Worm (Caenorhabditis elegans) whole organism, L3 larva: ENCODE measurements around the gene C34D10.5.

ENCODE experiments used
- elt-1 ChIP-seq: fragments of 150-350 bp; optimal IDR thresholded peaks from 2 replicates; lab custom pipeline; 2014; ENCODE audit warnings: missing biosample characterization, missing genetic modification characterization
- mdl-1 ChIP-seq: fragments of 150-350 bp; optimal IDR thresholded peaks from 2 replicates; lab custom pipeline; 2014; ENCODE audit warnings: missing biosample characterization, missing genetic modification characterization
- nfya-1 ChIP-seq: sonication (generic microtip); optimal IDR thresholded peaks from 2 replicates; lab custom pipeline; 2017; ENCODE audit warnings: missing genetic modification characterization, mild to moderate bottlenecking, missing compliant biosample characterization, antibody characterized with exemption, moderate library complexity; ENCODE audit not compliant: insufficient read depth
- nhr-43 ChIP-seq: sonication (generic microtip); optimal IDR thresholded peaks from 2 replicates; lab custom pipeline; 2016; ENCODE audit warnings: mild to moderate bottlenecking, missing genetic modification characterization, missing compliant biosample characterization; ENCODE audit not compliant: poor library complexity, severe bottlenecking
- nhr-67 ChIP-seq: fragments of 150-350 bp; optimal IDR thresholded peaks from 2 replicates; lab custom pipeline; 2014; ENCODE audit warnings: missing biosample characterization, missing genetic modification characterization
- pha-4 ChIP-seq: fragments of 150-350 bp; optimal IDR thresholded peaks from 2 replicates; lab custom pipeline; 2014; ENCODE audit warnings: missing biosample characterization, missing genetic modification reagents, missing genetic modification characterization
- snpc-4 ChIP-seq: fragments of 150-350 bp; optimal IDR thresholded peaks from 2 replicates; lab custom pipeline; 2014; ENCODE audit warnings: missing biosample characterization, missing genetic modification characterization
- unc-39 ChIP-seq: sonication (generic microtip); optimal IDR thresholded peaks from 4 replicates; lab custom pipeline; 2017; ENCODE audit warnings: missing biosample characterization, missing genetic modification characterization
- unc-62 ChIP-seq: fragments of 150-350 bp; sonication (generic microtip); optimal IDR thresholded peaks from 4 replicates; lab custom pipeline; 2014; ENCODE audit warnings: missing biosample characterization, missing genetic modification reagents, missing genetic modification characterization
- ztf-11 ChIP-seq: fragments of 150-350 bp; optimal IDR thresholded peaks from 2 replicates; lab custom pipeline; 2014; ENCODE audit warnings: missing biosample characterization, missing genetic modification characterization

ce11 chrX:8005967-8006366, 11.9 kb upstream of the C34D10.5 start:
- TF ChIP-seq pha-4 (no peak), unc-62 (GFP tag; lab: Kevin White, UChicago) (no peak), nfya-1 (no peak), elt-1 (tag; lab: Kevin White, UChicago) (no peak), mdl-1 (tag; lab: Kevin White, UChicago) (no peak), nhr-43 (tag; lab: Kevin White, UChicago) (no peak), snpc-4 (tag; lab: Kevin White, UChicago) (no peak), nhr-67 (tag; lab: Kevin White, UChicago) (no peak), ztf-11 (tag; lab: Kevin White, UChicago) (no peak), unc-39 (tag; lab: Kevin White, UChicago) (no peak)
